Worm (Caenorhabditis elegans): ENCODE measurements around the gene sox-3.

- TF ChIP-seq flt-1 (GFP tag; IDR thresholded peaks at IDR 0.05) (no peak), ama-1 (optimal IDR thresholded peaks at IDR 0.05) (no peak)
Observed at ce11 chrX:14684406-14684927, 8.3 kb downstream of the sox-3 start, which contains the start of gene csq-1.
